Fruit fly (Drosophila melanogaster): ENCODE data around the gene Cpr76Bd.

The Cpr76Bd gene

DNA sequence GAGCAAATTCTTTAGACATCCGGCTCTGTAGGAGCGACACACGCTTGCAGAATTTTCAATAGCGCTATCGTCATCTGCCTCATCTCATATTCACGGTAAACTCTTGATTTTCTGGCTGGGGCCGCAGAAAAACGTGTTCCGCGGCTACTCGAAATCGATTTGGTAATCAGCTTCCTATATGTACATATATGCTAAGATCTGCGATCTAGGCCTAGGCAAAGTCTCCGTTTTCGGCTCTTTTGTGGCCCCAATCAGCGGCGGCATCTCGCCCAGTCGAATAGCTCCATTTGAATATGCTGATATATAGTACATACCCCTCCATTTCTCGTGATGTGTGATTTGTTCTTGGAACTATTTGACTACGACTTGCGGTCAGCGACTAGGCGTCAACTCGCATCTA lies 30.5 kb downstream of the Cpr76Bd start (continued):
- TF ChIP-seq vvl (GFP tag; IDR thresholded peaks at IDR 0.05) (peak; percentile 24; the same call in 1 of the 2 replicates), Gug (GFP tag; IDR thresholded peaks at IDR 0.05) (no peak), CG13296 (GFP tag; optimal IDR thresholded peaks at IDR 0.05) (no peak), lola (GFP tag; optimal IDR thresholded peaks at IDR 0.05) (no peak), CG12236 (GFP tag; optimal IDR thresholded peaks at IDR 0.05) (no peak), sd (tag; optimal IDR thresholded peaks at IDR 0.05) (peak; percentile 55), CG31224 (GFP tag; IDR thresholded peaks at IDR 0.05) (peak; percentile 73), psq (GFP tag; optimal IDR thresholded peaks at IDR 0.05) (no peak), slp2 (GFP tag; optimal IDR thresholded peaks at IDR 0.05) (no peak), CG13894 (tag; optimal IDR thresholded peaks at IDR 0.05) (peak; percentile 99), knrl (GFP tag; IDR thresholded peaks at IDR 0.05; ENCODE audit: partially characterized antibody) (no peak), CG4820 (GFP tag; optimal IDR thresholded peaks at IDR 0.05) (no peak), wek (GFP tag; optimal IDR thresholded peaks at IDR 0.05) (no peak), bbx (GFP tag; IDR thresholded peaks at IDR 0.05; ENCODE audit: partially characterized antibody) (no peak), eyg (GFP tag; optimal IDR thresholded peaks at IDR 0.05) (no peak), CG13123 (GFP tag; optimal IDR thresholded peaks at IDR 0.05) (no peak), Dbx (GFP tag; IDR thresholded peaks at IDR 0.05) (no peak)

DNA sequence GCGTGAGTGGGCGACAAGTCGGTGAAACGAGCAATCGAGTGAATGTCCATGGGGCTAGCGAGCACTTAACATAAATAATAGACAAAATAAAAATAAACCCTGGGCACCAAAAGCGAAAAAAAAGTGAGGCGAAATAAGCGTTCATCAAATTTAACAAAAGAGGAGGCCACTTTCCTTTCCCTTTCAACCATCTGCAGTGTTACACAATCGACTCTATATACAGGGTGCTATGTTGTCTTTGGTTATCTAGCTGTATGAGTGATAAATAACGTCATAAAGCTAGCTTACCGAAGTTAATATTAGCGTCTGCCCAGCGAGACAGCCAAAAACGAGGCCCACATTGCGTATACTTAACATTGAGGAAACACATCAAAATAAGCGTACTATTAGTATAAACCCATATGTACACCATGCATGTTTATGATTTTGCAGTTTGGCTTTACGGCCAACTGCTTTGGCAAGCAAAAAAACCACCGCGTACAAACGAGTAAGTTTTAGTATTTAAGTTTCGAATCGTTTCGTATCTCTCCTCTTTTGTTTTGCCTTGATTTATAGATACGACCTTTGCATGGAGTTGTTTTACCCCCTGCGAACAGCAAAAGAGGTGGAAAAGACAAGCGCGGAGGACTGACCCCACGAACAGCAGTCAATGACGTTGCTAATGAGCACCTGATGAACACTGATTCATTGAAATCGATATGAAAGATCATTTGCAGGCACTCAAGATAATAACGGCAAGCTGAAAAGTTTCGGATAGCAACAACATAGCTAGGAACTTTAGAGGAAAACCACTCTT lies 32.6 kb downstream of the Cpr76Bd start:
- TF ChIP-seq CG8478 (optimal IDR thresholded peaks at IDR 0.05) (no peak), phol (tag; optimal IDR thresholded peaks at IDR 0.05) (no peak), ken (GFP tag; IDR thresholded peaks at IDR 0.05) (0 out of 3 replicates have a peak, but pooled peaks have one; percentile 18), HmgD (GFP tag; optimal IDR thresholded peaks at IDR 0.05) (no peak), Blimp-1 (GFP tag; optimal IDR thresholded peaks at IDR 0.05) (peak; percentile 62), CG5245 (GFP tag; optimal IDR thresholded peaks at IDR 0.05) (no peak), sens (GFP tag) (peak; percentile 48), CG10366 (GFP tag; IDR thresholded peaks at IDR 0.05) (0 out of 2 replicates have a peak, but pooled peaks have one; percentile 8), jumu (GFP tag; optimal IDR thresholded peaks at IDR 0.05) (no peak), Med (GFP tag) (peak; percentile 50), Awh (GFP tag; IDR thresholded peaks at IDR 0.05) (peak; percentile 75), CG18011 (GFP tag; optimal IDR thresholded peaks at IDR 0.05) (no peak), psq (GFP tag; optimal IDR thresholded peaks at IDR 0.05) (no peak), eve (GFP tag; optimal IDR thresholded peaks at IDR 0.05) (peak in 1 of 2 experiments; percentile 75), bowl (GFP tag; IDR thresholded peaks at IDR 0.05) (no peak), crp (GFP tag; optimal IDR thresholded peaks at IDR 0.05) (no peak), grn (GFP tag; optimal IDR thresholded peaks at IDR 0.05) (no peak), CG12744 (GFP tag; optimal IDR thresholded peaks at IDR 0.05) (no peak), sug (tag; optimal IDR thresholded peaks at IDR 0.05) (peak; percentile 73), fru (optimal IDR thresholded peaks at IDR 0.05) (no peak), HmgZ (tag; optimal IDR thresholded peaks at IDR 0.05) (no peak), Pdp1 (GFP tag; optimal IDR thresholded peaks at IDR 0.05) (peak in 1 of 2 experiments; percentile 65), CG16813 (GFP tag; IDR thresholded peaks at IDR 0.05; ENCODE audit: partially characterized antibody) (no peak)
